Worm (Caenorhabditis elegans) whole organism, young adult: Measurements from ENCODE around the gene nhr-141.

Source experiments
- B0035.1 ChIP-seq: sonication (generic microtip); optimal IDR thresholded peaks from 2 replicates; lab custom pipeline; 2016; ENCODE audit warnings: missing genetic modification characterization, mild to moderate bottlenecking, missing compliant biosample characterization, missing genotype, missing genetic modification reagents
- B0261.1 ChIP-seq: sonication (generic microtip); optimal IDR thresholded peaks from 2 replicates; lab custom pipeline; 2016; ENCODE audit warnings: mild to moderate bottlenecking, missing genetic modification characterization, moderate library complexity, missing compliant biosample characterization
- B0336.3 ChIP-seq: fragments of 200-800 bp; sonication (Bioruptor generic); IDR thresholded peaks from 2 replicates; pipeline ENCODE4 v1.3.6; 2022; ENCODE audit warnings: missing genetic modification characterization, missing compliant biosample characterization
- F10E7.11 ChIP-seq: sonication (generic microtip); optimal IDR thresholded peaks from 2 replicates; lab custom pipeline; 2017; ENCODE audit warnings: mild to moderate bottlenecking, missing genetic modification characterization, moderate library complexity, missing compliant biosample characterization
- F37B4.10 ChIP-seq: fragments of 200-800 bp; sonication (Bioruptor generic); IDR thresholded peaks from 2 replicates; pipeline ENCODE4 v1.3.6; 2022; ENCODE audit warnings: missing genetic modification characterization, missing compliant biosample characterization
- F52B5.7 ChIP-seq: sonication (generic microtip); optimal IDR thresholded peaks from 2 replicates; lab custom pipeline; 2016; ENCODE audit warnings: mild to moderate bottlenecking, missing genetic modification characterization, missing compliant biosample characterization
- K11D2.4 ChIP-seq: fragments of 200-800 bp; sonication (Bioruptor generic); IDR thresholded peaks from 2 replicates; pipeline ENCODE4 v1.3.6; 2022; ENCODE audit warnings: missing genetic modification reagents, missing genetic modification characterization, missing compliant biosample characterization
- T07F8.4 ChIP-seq: sonication (generic microtip); optimal IDR thresholded peaks from 2 replicates; lab custom pipeline; 2016; ENCODE audit warnings: mild to moderate bottlenecking, missing genetic modification characterization, moderate library complexity, missing compliant biosample characterization
- Y53G8AR.9 ChIP-seq: fragments of 200-800 bp; sonication (Bioruptor generic); conservative IDR thresholded peaks from 2 replicates; pipeline ENCODE4 v1.3.6; 2022; ENCODE audit warnings: missing genetic modification reagents, missing genetic modification characterization, missing compliant biosample characterization
- akir-1 ChIP-seq: fragments of 200-800 bp; sonication (Bioruptor generic); optimal IDR thresholded peaks from 2 replicates; lab custom pipeline; 2018; ENCODE audit warnings: mild to moderate bottlenecking, missing genetic modification characterization, moderate library complexity, missing compliant biosample characterization
- ama-1 ChIP-seq, 3 experiments: fragments of 150-350 bp in 1 of 3; sonication (generic microtip) in 2 of 3; optimal IDR thresholded peaks; 2 replicates each; lab custom pipeline; 2014 to 2018; ENCODE audit warnings: missing biosample characterization in 2 of 3, missing genetic modification characterization in 2 of 3, missing genetic modification reagents in 2 of 3
- aptf-2 ChIP-seq: fragments of 200-800 bp; sonication (Bioruptor generic); conservative IDR thresholded peaks from 2 replicates; pipeline ENCODE4 v1.3.6; 2022; ENCODE audit warnings: missing genetic modification reagents, missing genetic modification characterization, missing compliant biosample characterization
- aptf-3 ChIP-seq: fragments of 200-800 bp; sonication (Bioruptor generic); IDR thresholded peaks from 2 replicates; pipeline ENCODE4 v1.3.6; 2022; ENCODE audit warnings: missing genetic modification characterization, missing compliant biosample characterization
- atf-7 ChIP-seq: sonication (generic microtip); optimal IDR thresholded peaks from 2 replicates; lab custom pipeline; 2017; ENCODE audit warnings: mild to moderate bottlenecking, missing genetic modification characterization, missing compliant biosample characterization
- ccch-3 ChIP-seq: fragments of 200-800 bp; sonication (Bioruptor generic); optimal IDR thresholded peaks from 2 replicates; lab custom pipeline; 2018; ENCODE audit warnings: mild to moderate bottlenecking, missing genetic modification characterization, missing compliant biosample characterization
- cebp-2 ChIP-seq: fragments of 200-800 bp; sonication (Bioruptor generic); IDR thresholded peaks from 2 replicates; pipeline ENCODE4 v1.3.6; 2022; ENCODE audit warnings: missing genetic modification characterization, missing compliant biosample characterization
- ceh-79 ChIP-seq: sonication (generic microtip); optimal IDR thresholded peaks from 2 replicates; lab custom pipeline; 2017; ENCODE audit warnings: mild to moderate bottlenecking, missing genetic modification characterization, missing compliant biosample characterization
- dpl-1 ChIP-seq: fragments of 150-350 bp; optimal IDR thresholded peaks from 2 replicates; lab custom pipeline; 2014; ENCODE audit warnings: missing biosample characterization, missing genetic modification reagents, missing genetic modification characterization
- gei-17 ChIP-seq: fragments of 200-800 bp; sonication (Bioruptor generic); optimal IDR thresholded peaks from 2 replicates; lab custom pipeline; 2018; ENCODE audit warnings: mild to moderate bottlenecking, missing genetic modification characterization, missing compliant biosample characterization
- hmg-1.2 ChIP-seq: fragments of 200-800 bp; sonication (Bioruptor generic); IDR thresholded peaks from 2 replicates; pipeline ENCODE4 v1.3.6; 2022; ENCODE audit warnings: missing genetic modification reagents, missing genetic modification characterization, missing compliant biosample characterization
- lin-35 ChIP-seq, 3 experiments: fragments of 150-350 bp in 2 of 3; sonication (generic microtip) in 1 of 3; optimal IDR thresholded peaks; 2 replicates each; lab custom pipeline; 2014 to 2018; ENCODE audit warnings: missing biosample characterization in 3 of 3, missing genetic modification characterization in 3 of 3, missing genetic modification reagents in 3 of 3
- lin-54 ChIP-seq: fragments of 200-800 bp; sonication (Bioruptor generic); optimal IDR thresholded peaks from 2 replicates; lab custom pipeline; 2018; ENCODE audit warnings: mild to moderate bottlenecking, missing genetic modification characterization, missing compliant biosample characterization
- madf-8 ChIP-seq: fragments of 200-800 bp; sonication (Bioruptor generic); conservative IDR thresholded peaks from 2 replicates; pipeline ENCODE4 v1.3.6; 2022; ENCODE audit warnings: missing genetic modification reagents, missing genetic modification characterization, missing compliant biosample characterization
- nfya-1 ChIP-seq: sonication (generic microtip); optimal IDR thresholded peaks from 2 replicates; lab custom pipeline; 2017; ENCODE audit warnings: antibody characterized with exemption, missing compliant biosample characterization, missing genetic modification characterization, borderline replicate concordance; ENCODE audit not compliant: insufficient read depth
- nhr-80 ChIP-seq: sonication (generic microtip); optimal IDR thresholded peaks from 2 replicates; lab custom pipeline; 2016; ENCODE audit warnings: missing genetic modification characterization, missing compliant biosample characterization
- rcor-1 ChIP-seq: fragments of 200-800 bp; sonication (Bioruptor generic); IDR thresholded peaks from 2 replicates; pipeline ENCODE4 v1.3.6; 2022; ENCODE audit warnings: missing genetic modification reagents, missing genetic modification characterization, missing compliant biosample characterization
- snpc-3.4 ChIP-seq: sonication (generic microtip); optimal IDR thresholded peaks from 2 replicates; lab custom pipeline; 2017; ENCODE audit warnings: missing genetic modification characterization, mild to moderate bottlenecking, missing compliant biosample characterization, antibody characterized with exemption, moderate library complexity, missing genotype, missing genetic modification reagents
- sptf-2 ChIP-seq: fragments of 200-800 bp; sonication (Bioruptor generic); optimal IDR thresholded peaks from 2 replicates; lab custom pipeline; 2018; ENCODE audit warnings: mild to moderate bottlenecking, missing genetic modification characterization, missing compliant biosample characterization
- unc-130 ChIP-seq: sonication (generic microtip); optimal IDR thresholded peaks from 2 replicates; lab custom pipeline; 2016; ENCODE audit warnings: missing genetic modification reagents, missing genetic modification characterization, missing compliant biosample characterization
- unc-62 ChIP-seq: fragments of 150-350 bp; optimal IDR thresholded peaks from 2 replicates; lab custom pipeline; 2014; ENCODE audit warnings: missing biosample characterization, missing genetic modification reagents, missing genetic modification characterization
- ztf-18 ChIP-seq: sonication (generic microtip); optimal IDR thresholded peaks from 2 replicates; lab custom pipeline; 2016; ENCODE audit warnings: missing genotype, mild to moderate bottlenecking, missing genetic modification characterization, missing compliant biosample characterization
- ztf-26 ChIP-seq: sonication (generic microtip); optimal IDR thresholded peaks from 2 replicates; lab custom pipeline; 2017; ENCODE audit warnings: missing genetic modification characterization, missing compliant biosample characterization
- ztf-28 ChIP-seq: fragments of 200-800 bp; sonication (Bioruptor generic); IDR thresholded peaks from 2 replicates; pipeline ENCODE4 v1.3.6; 2022; ENCODE audit warnings: missing genetic modification reagents, missing genetic modification characterization, missing compliant biosample characterization

The nhr-141 gene

ce11 chrV:7472815-7473214 lies 28.4 kb downstream of the nhr-141 start, which contains the start of gene str-28:
str-28 (minus strand) TSS chrV:7472915.
- TF ChIP-seq lin-35 (GFP tag; optimal IDR thresholded peaks at IDR 0.05; lab: Kevin White, UChicago) (no peak), unc-62 (no peak), hmg-1.2 (GFP tag; lab: Robert Waterston, UW) (no peak), F52B5.7 (tag; lab: Kevin White, UChicago) (no peak), T07F8.4 (tag; lab: Kevin White, UChicago) (no peak), nfya-1 (tag; lab: Kevin White, UChicago) (no peak), ztf-28 (GFP tag; lab: Robert Waterston, UW) (no peak), gei-17 (no peak), K11D2.4 (GFP tag; lab: Robert Waterston, UW) (no peak), akir-1 (no peak), madf-8 (GFP tag; lab: Robert Waterston, UW) (no peak), nhr-80 (tag; lab: Kevin White, UChicago) (no peak)

ce11 chrV:7476766-7477165 lies 32.3 kb downstream of the nhr-141 start, which contains the start of gene srh-125:
srh-125 (minus strand) TSS chrV:7476866.
- TF ChIP-seq lin-54 = no peak
- no peak for TF ChIP-seq T07F8.4 (tag; lab: Kevin White, UChicago)
- TF ChIP-seq unc-130 (GFP tag; lab: Kevin White, UChicago) = no peak
- TF ChIP-seq ceh-79 (tag; lab: Kevin White, UChicago) = no peak
- TF ChIP-seq K11D2.4 (GFP tag; lab: Robert Waterston, UW) = no peak
- no peak for TF ChIP-seq aptf-2 (GFP tag; lab: Robert Waterston, UW)
- no peak for TF ChIP-seq snpc-3.4
- TF ChIP-seq ama-1 (optimal IDR thresholded peaks at IDR 0.05; lab: Kevin White, UChicago) = no peak
- no peak for TF ChIP-seq ama-1 (GFP tag; optimal IDR thresholded peaks at IDR 0.05; lab: Kevin White, UChicago)
- TF ChIP-seq cebp-2 = no peak
- TF ChIP-seq Y53G8AR.9 = no peak
- no peak for TF ChIP-seq rcor-1 (GFP tag; lab: Robert Waterston, UW)
- no peak for TF ChIP-seq F37B4.10
- TF ChIP-seq F10E7.11 (tag; lab: Kevin White, UChicago) = no peak

- no peak for TF ChIP-seq ccch-3
Measured at ce11 chrV:7478404-7478803, 33.9 kb downstream of the nhr-141 start, which contains the start of gene str-190. str-190 (minus strand) TSS chrV:7478504.

ce11 chrV:7480949-7481348 lies 36.5 kb downstream of the nhr-141 start, which contains the start of gene C18B10.6:
C18B10.6 (minus strand) TSS chrV:7481049.
- TF ChIP-seq B0336.3 (GFP tag; lab: Robert Waterston, UW) = no peak
- TF ChIP-seq B0261.1 (tag; lab: Kevin White, UChicago) = no peak
- no peak for TF ChIP-seq ztf-26 (tag; lab: Kevin White, UChicago)
- no peak for TF ChIP-seq aptf-3 (GFP tag; lab: Robert Waterston, UW)
- TF ChIP-seq nfya-1 (tag; lab: Kevin White, UChicago) = no peak
- TF ChIP-seq ceh-79 (tag; lab: Kevin White, UChicago) = no peak
- no peak for TF ChIP-seq B0035.1 (tag; lab: Kevin White, UChicago)
- no peak for TF ChIP-seq atf-7
- TF ChIP-seq sptf-2 (GFP tag; lab: Kevin White, UChicago) = no peak
- TF ChIP-seq ztf-18 = no peak
- no peak for TF ChIP-seq dpl-1 (GFP tag; lab: Kevin White, UChicago)
- TF ChIP-seq, all 124 proteins: peak for 0
